Fruit fly (Drosophila melanogaster) whole organism, prepupa: ENCODE measurements around the gene ND-B14.5A.

Experiments
- Blimp-1 ChIP-seq: fragments of 200-800 bp; sonication (Bioruptor generic); optimal IDR thresholded peaks from 3 replicates; lab custom pipeline; 2017; ENCODE audit warnings: missing biosample characterization, missing genetic modification characterization, mild to moderate bottlenecking, moderate library complexity, missing genetic modification reagents
- CG10669 ChIP-seq: fragments of 200-800 bp; sonication (Bioruptor generic); optimal IDR thresholded peaks from 3 replicates; lab custom pipeline; 2018; ENCODE audit warnings: missing biosample characterization, mild to moderate bottlenecking, missing genetic modification characterization, moderate library complexity
- CG11762 ChIP-seq: fragments of 200-800 bp; sonication (Bioruptor generic); optimal IDR thresholded peaks from 3 replicates; lab custom pipeline; 2016; ENCODE audit warnings: missing biosample characterization, missing genetic modification characterization; ENCODE audit not compliant: insufficient read depth
- CG11902 ChIP-seq: fragments of 200-800 bp; sonication (Bioruptor generic); optimal IDR thresholded peaks from 3 replicates; lab custom pipeline; 2016; ENCODE audit warnings: missing biosample characterization, missing genetic modification characterization
- CG1621 ChIP-seq: fragments of 200-800 bp; sonication (Bioruptor generic); optimal IDR thresholded peaks from 3 replicates; lab custom pipeline; 2018; ENCODE audit warnings: missing biosample characterization, mild to moderate bottlenecking, missing genetic modification characterization
- CG16779 ChIP-seq: fragments of 200-800 bp; sonication (Bioruptor generic); optimal IDR thresholded peaks from 3 replicates; lab custom pipeline; 2017; ENCODE audit warnings: missing biosample characterization, mild to moderate bottlenecking, missing genetic modification characterization
- CG32006 ChIP-seq: fragments of 200-800 bp; sonication (Bioruptor generic); optimal IDR thresholded peaks from 3 replicates; lab custom pipeline; 2017; ENCODE audit warnings: missing biosample characterization, mild to moderate bottlenecking, missing genetic modification characterization
- CG34406 ChIP-seq: fragments of 200-800 bp; sonication (Bioruptor generic); optimal IDR thresholded peaks from 3 replicates; lab custom pipeline; 2016; ENCODE audit warnings: missing biosample characterization, missing genetic modification characterization
- CG3919 ChIP-seq: fragments of 200-800 bp; sonication (Bioruptor generic); optimal IDR thresholded peaks from 3 replicates; lab custom pipeline; 2016; ENCODE audit warnings: missing biosample characterization, missing genetic modification characterization
- CG6163 ChIP-seq: fragments of 200-800 bp; sonication (Bioruptor generic); IDR thresholded peaks from 3 replicates; pipeline ENCODE4 v1.3.6; 2022; ENCODE audit warnings: missing biosample characterization, missing genetic modification characterization
- CG6276 ChIP-seq: fragments of 200-800 bp; sonication (Bioruptor generic); optimal IDR thresholded peaks from 2 replicates; lab custom pipeline; 2017; ENCODE audit warnings: missing biosample characterization, mild to moderate bottlenecking, missing genetic modification characterization
- CG7368 ChIP-seq: fragments of 200-800 bp; sonication (Bioruptor generic); optimal IDR thresholded peaks from 3 replicates; lab custom pipeline; 2016; ENCODE audit warnings: missing biosample characterization, missing genetic modification characterization
- CG8119 ChIP-seq: fragments of 200-800 bp; sonication (Bioruptor generic); IDR thresholded peaks from 3 replicates; pipeline ENCODE4 v1.3.6; 2022; ENCODE audit warnings: missing biosample characterization, missing genetic modification characterization
- CG8632 ChIP-seq: fragments of 200-800 bp; sonication (Bioruptor generic); optimal IDR thresholded peaks from 3 replicates; lab custom pipeline; 2016; ENCODE audit warnings: missing biosample characterization, missing genetic modification characterization
- CG9139 ChIP-seq: fragments of 200-800 bp; sonication (Bioruptor generic); optimal IDR thresholded peaks from 3 replicates; lab custom pipeline; 2017; ENCODE audit warnings: missing biosample characterization, mild to moderate bottlenecking, missing genetic modification characterization
- Eip75B ChIP-seq: fragments of 200-800 bp; sonication (Bioruptor generic); optimal IDR thresholded peaks from 3 replicates; lab custom pipeline; 2016; ENCODE audit warnings: missing biosample characterization, missing genetic modification characterization
- Eip78C ChIP-seq: fragments of 200-800 bp; sonication (Bioruptor generic); peaks from one replicate; lab custom pipeline; 2016; ENCODE audit warnings: missing biosample characterization, missing genetic modification characterization
- Eip93F ChIP-seq: fragments of 200-800 bp; sonication (Bioruptor generic); optimal IDR thresholded peaks from 2 replicates; lab custom pipeline; 2016; ENCODE audit warnings: missing biosample characterization, mild to moderate bottlenecking, missing genetic modification characterization
- Ets21C ChIP-seq: fragments of 200-800 bp; sonication (Bioruptor generic); optimal IDR thresholded peaks from 3 replicates; lab custom pipeline; 2016; ENCODE audit warnings: missing biosample characterization, missing genetic modification characterization
- Gug ChIP-seq: fragments of 200-800 bp; sonication (Bioruptor generic); IDR thresholded peaks from 2 replicates; pipeline ENCODE4 v1.3.6; 2022; ENCODE audit warnings: missing biosample characterization, missing genetic modification characterization
- Hr38 ChIP-seq: sonication (Bioruptor generic); optimal IDR thresholded peaks from 2 replicates; lab custom pipeline; 2016; ENCODE audit warnings: missing biosample characterization, missing genetic modification characterization
- Hr39 ChIP-seq: fragments of 200-800 bp; sonication (Bioruptor generic); optimal IDR thresholded peaks from 2 replicates; lab custom pipeline; 2016; ENCODE audit warnings: missing biosample characterization, missing genetic modification characterization
- Lpt ChIP-seq: fragments of 200-800 bp; sonication (Bioruptor generic); optimal IDR thresholded peaks from 3 replicates; lab custom pipeline; 2016; ENCODE audit warnings: missing biosample characterization, missing genetic modification characterization
- OdsH ChIP-seq: fragments of 200-800 bp; sonication (Bioruptor generic); optimal IDR thresholded peaks from 3 replicates; lab custom pipeline; 2016; ENCODE audit warnings: missing biosample characterization, missing genetic modification characterization
- Smox ChIP-seq: fragments of 200-800 bp; sonication (Bioruptor generic); optimal IDR thresholded peaks from 3 replicates; lab custom pipeline; 2016; ENCODE audit warnings: missing biosample characterization, missing genetic modification characterization
- Sox102F ChIP-seq: fragments of 200-800 bp; sonication (Bioruptor generic); optimal IDR thresholded peaks from 2 replicates; lab custom pipeline; 2016; ENCODE audit warnings: missing biosample characterization, mild to moderate bottlenecking, missing genetic modification characterization
- Sox14 ChIP-seq: fragments of 200-800 bp; sonication (Bioruptor generic); optimal IDR thresholded peaks from 3 replicates; lab custom pipeline; 2016; ENCODE audit warnings: missing biosample characterization, missing genetic modification characterization
- dac ChIP-seq: fragments of 200-800 bp; sonication (Bioruptor generic); optimal IDR thresholded peaks from 2 replicates; lab custom pipeline; 2017; ENCODE audit warnings: missing biosample characterization, mild to moderate bottlenecking, missing genetic modification characterization
- dsx ChIP-seq: fragments of 200-800 bp; optimal IDR thresholded peaks from 3 replicates; lab custom pipeline; 2019; ENCODE audit warnings: missing biosample characterization, mild to moderate bottlenecking, missing genetic modification characterization, moderate library complexity; ENCODE audit not compliant: poor library complexity, severe bottlenecking
- eg ChIP-seq: fragments of 200-800 bp; sonication (Bioruptor generic); IDR thresholded peaks from 3 replicates; pipeline ENCODE4 v1.3.6; 2022; ENCODE audit warnings: missing biosample characterization, missing genetic modification characterization
- esn ChIP-seq: fragments of 200-800 bp; sonication (Bioruptor generic); optimal IDR thresholded peaks from 2 replicates; lab custom pipeline; 2016; ENCODE audit warnings: missing biosample characterization, mild to moderate bottlenecking, missing genetic modification characterization, moderate library complexity
- fd59A ChIP-seq: fragments of 200-800 bp; sonication (Bioruptor generic); optimal IDR thresholded peaks from 2 replicates; lab custom pipeline; 2017; ENCODE audit warnings: missing biosample characterization, mild to moderate bottlenecking, missing genetic modification characterization, missing genetic modification reagents
- fd85E ChIP-seq: fragments of 200-800 bp; sonication (Bioruptor generic); optimal IDR thresholded peaks from 3 replicates; lab custom pipeline; 2016; ENCODE audit warnings: missing biosample characterization, missing genetic modification characterization
- fkh ChIP-seq: fragments of 200-800 bp; sonication (Bioruptor generic); optimal IDR thresholded peaks from 3 replicates; lab custom pipeline; 2017; ENCODE audit warnings: missing biosample characterization, mild to moderate bottlenecking, missing genetic modification characterization, moderate library complexity
- pdm3 ChIP-seq: fragments of 200-800 bp; sonication (Bioruptor generic); optimal IDR thresholded peaks from 3 replicates; lab custom pipeline; 2016; ENCODE audit warnings: missing biosample characterization, missing genetic modification characterization
- ss ChIP-seq, 2 experiments: fragments of 200-800 bp; sonication (Bioruptor generic); optimal IDR thresholded peaks; 2 replicates in 1 of 2; 3 replicates in 1 of 2; lab custom pipeline; 2017 to 2018; ENCODE audit warnings: mild to moderate bottlenecking in 2 of 2, missing biosample characterization in 2 of 2, missing genetic modification characterization in 2 of 2, moderate library complexity in 1 of 2
- topi ChIP-seq: fragments of 200-800 bp; sonication (Bioruptor generic); optimal IDR thresholded peaks from 3 replicates; lab custom pipeline; 2016; ENCODE audit warnings: missing biosample characterization, missing genetic modification characterization

Gene ND-B14.5A

DNA sequence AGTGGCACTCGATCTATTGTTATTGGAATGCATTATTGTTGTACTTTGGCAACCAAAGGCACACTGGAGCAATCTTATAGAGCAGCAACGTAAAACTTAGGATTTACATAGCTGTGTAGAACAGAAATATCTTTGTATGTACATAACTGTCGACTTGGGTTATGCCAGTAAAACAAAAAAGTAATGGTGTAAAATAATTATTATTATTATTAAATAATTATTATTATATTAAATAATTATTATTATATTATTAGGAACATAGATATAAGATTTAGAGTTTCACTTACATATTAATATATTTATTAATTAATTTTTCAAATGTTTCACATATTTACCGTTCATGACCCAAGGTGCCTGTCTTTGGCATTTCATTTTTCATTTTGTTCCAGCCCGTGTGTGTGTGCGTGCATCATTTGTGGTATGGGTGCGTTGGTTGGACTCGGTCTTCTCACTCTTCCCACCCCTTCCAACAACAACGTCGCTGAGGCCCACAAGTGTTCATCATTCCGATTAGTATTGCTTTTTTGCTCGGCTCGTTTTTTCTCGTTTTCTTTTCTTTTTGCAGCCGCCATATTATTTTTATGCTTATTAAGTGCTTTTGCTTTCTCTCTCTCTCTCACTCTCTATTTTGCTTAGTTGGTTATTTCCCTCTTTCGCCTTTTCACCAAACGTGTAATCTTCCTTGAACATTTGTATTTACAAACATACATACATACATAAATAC, 48.2 kb upstream of the ND-B14.5A start (continued):
- peak; percentile 87 for TF ChIP-seq Lpt (GFP tag; lab: Kevin White, UChicago)
- peak; percentile 66 for TF ChIP-seq fkh (GFP tag; lab: Kevin White, UChicago)
- TF ChIP-seq CG6163 (GFP tag; lab: Robert Waterston, UW) = peak; percentile 96
- peak; percentile 11 for TF ChIP-seq Sox14 (GFP tag; lab: Kevin White, UChicago)
- peak; percentile 43 for TF ChIP-seq fd85E (GFP tag; lab: Kevin White, UChicago)
- peak; percentile 65 for TF ChIP-seq Smox (GFP tag; lab: Kevin White, UChicago)
- TF ChIP-seq topi (GFP tag; lab: Kevin White, UChicago) = peak; percentile 80
- TF ChIP-seq Ets21C (GFP tag; lab: Kevin White, UChicago) = peak; percentile 80
- peak; percentile 83 for TF ChIP-seq Blimp-1
- peak; percentile 88 for TF ChIP-seq esn (GFP tag; lab: Kevin White, UChicago)
- peak; percentile 85 for TF ChIP-seq CG9139 (GFP tag; lab: Kevin White, UChicago)
- peak; percentile 85 for TF ChIP-seq Hr39
- peak; percentile 91 to 93 for TF ChIP-seq ss (GFP tag; optimal IDR thresholded peaks at IDR 0.05; lab: Kevin White, UChicago)
- peak; percentile 96 for TF ChIP-seq CG34406 (GFP tag; lab: Kevin White, UChicago)
- TF ChIP-seq CG32006 (GFP tag; lab: Kevin White, UChicago) = peak; percentile 98
- TF ChIP-seq CG10669 (GFP tag; lab: Kevin White, UChicago) = peak; percentile 77
- no peak for TF ChIP-seq Hr38
- peak; percentile 34 for TF ChIP-seq Eip75B (GFP tag; lab: Kevin White, UChicago)
- peak; percentile 83 for TF ChIP-seq OdsH
- TF ChIP-seq CG6276 (GFP tag; lab: Kevin White, UChicago) = peak; percentile 95
- TF ChIP-seq CG1621 (tag; lab: Kevin White, UChicago) = peak; percentile 79

DNA sequence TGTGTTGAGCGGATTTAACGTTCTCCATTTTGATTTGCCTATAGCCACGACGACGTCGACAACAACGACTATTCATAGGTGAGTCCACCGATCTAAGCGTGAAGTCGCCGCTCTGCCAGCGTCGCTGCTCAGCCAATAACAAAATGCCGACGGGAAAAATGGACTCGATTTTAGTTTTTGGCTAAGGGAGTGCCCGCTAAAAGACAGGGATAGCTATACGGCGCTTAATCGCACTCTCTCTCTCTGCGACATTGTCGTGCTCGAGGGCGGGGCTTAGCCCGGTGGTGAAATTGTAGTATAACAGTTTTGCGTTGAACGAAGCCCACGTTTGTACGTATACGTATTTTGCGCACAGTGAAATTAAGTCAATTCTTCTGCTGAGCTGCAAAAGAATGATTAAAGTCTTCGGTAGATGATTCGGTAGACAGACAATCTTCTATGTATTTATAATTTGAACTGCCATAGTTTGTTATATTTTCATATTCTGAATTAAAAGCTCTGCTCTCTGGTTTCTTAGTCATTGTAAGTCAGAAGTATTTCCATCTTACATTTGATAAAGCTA, 46.7 kb upstream of the ND-B14.5A start:
- TF ChIP-seq CG8119 (GFP tag; lab: Robert Waterston, UW) (0 out of 3 replicates have a peak, but pooled peaks have one; percentile 13), fd59A (GFP tag; lab: Kevin White, UChicago) (no peak), CG1621 (tag; lab: Kevin White, UChicago) (no peak), ss (GFP tag; optimal IDR thresholded peaks at IDR 0.05; lab: Kevin White, UChicago) (peak in 1 of 2 experiments; percentile 2), Gug (GFP tag; lab: Robert Waterston, UW) (no peak), dsx (GFP tag; lab: Kevin White, UChicago) (peak; percentile 92), fkh (GFP tag; lab: Kevin White, UChicago) (no peak), eg (GFP tag; lab: Robert Waterston, UW) (peak; percentile 50; the same call in 1 of the 3 replicates), CG3919 (GFP tag; lab: Kevin White, UChicago) (no peak), CG11762 (GFP tag; lab: Kevin White, UChicago) (no peak), fd85E (GFP tag; lab: Kevin White, UChicago) (no peak), Smox (GFP tag; lab: Kevin White, UChicago) (no peak), dac (GFP tag; lab: Kevin White, UChicago) (no peak), CG34406 (GFP tag; lab: Kevin White, UChicago) (no peak), Eip93F (GFP tag; lab: Kevin White, UChicago) (no peak), Eip78C (GFP tag; lab: Kevin White, UChicago) (peak; percentile 30), Eip75B (GFP tag; lab: Kevin White, UChicago) (no peak), OdsH (no peak), Lpt (GFP tag; lab: Kevin White, UChicago) (no peak), CG11902 (GFP tag; lab: Kevin White, UChicago) (no peak), CG8632 (no peak), pdm3 (GFP tag; lab: Kevin White, UChicago) (no peak), CG6163 (GFP tag; lab: Robert Waterston, UW) (peak; percentile 15; the same call in 1 of the 3 replicates), esn (GFP tag; lab: Kevin White, UChicago) (no peak), Sox102F (GFP tag; lab: Kevin White, UChicago) (no peak), CG16779 (tag; lab: Kevin White, UChicago) (no peak), CG7368 (GFP tag; lab: Kevin White, UChicago) (no peak)
